Worm (Caenorhabditis elegans) whole organism, young adult: ENCODE data around the gene hpo-28.

Source experiments
- B0336.3 ChIP-seq: fragments of 200-800 bp; sonication (Bioruptor generic); IDR thresholded peaks from 2 replicates; pipeline ENCODE4 v1.3.6; 2022; ENCODE audit warnings: missing genetic modification characterization, missing compliant biosample characterization
- C17E4.6 ChIP-seq: fragments of 200-800 bp; sonication (Bioruptor generic); IDR thresholded peaks from 2 replicates; pipeline ENCODE4 v1.3.6; 2022; ENCODE audit warnings: missing genetic modification reagents, missing genetic modification characterization, missing compliant biosample characterization
- F23B12.7 ChIP-seq: sonication (generic microtip); optimal IDR thresholded peaks from 2 replicates; lab custom pipeline; 2017; ENCODE audit warnings: missing genetic modification characterization, mild to moderate bottlenecking, missing compliant biosample characterization, antibody characterized with exemption, moderate library complexity; ENCODE audit not compliant: insufficient read depth
- F33H1.4 ChIP-seq: fragments of 200-800 bp; sonication (Bioruptor generic); IDR thresholded peaks from 2 replicates; pipeline ENCODE4 v1.3.6; 2022; ENCODE audit warnings: missing genetic modification reagents, missing genetic modification characterization, missing compliant biosample characterization
- F49E8.2 ChIP-seq: sonication (generic microtip); optimal IDR thresholded peaks from 3 replicates; lab custom pipeline; 2017; ENCODE audit warnings: missing genetic modification characterization, mild to moderate bottlenecking, missing compliant biosample characterization, antibody characterized with exemption, moderate library complexity; ENCODE audit not compliant: insufficient read depth
- F57A8.1 ChIP-seq: fragments of 200-800 bp; sonication (Bioruptor generic); optimal IDR thresholded peaks from 2 replicates; lab custom pipeline; 2018; ENCODE audit warnings: mild to moderate bottlenecking, missing genetic modification characterization, moderate library complexity, missing compliant biosample characterization
- Y53G8AR.9 ChIP-seq: fragments of 200-800 bp; sonication (Bioruptor generic); conservative IDR thresholded peaks from 2 replicates; pipeline ENCODE4 v1.3.6; 2022; ENCODE audit warnings: missing genetic modification reagents, missing genetic modification characterization, missing compliant biosample characterization
- Y95B8A.8 ChIP-seq: fragments of 200-800 bp; sonication (Bioruptor generic); IDR thresholded peaks from 2 replicates; pipeline ENCODE4 v1.3.6; 2022; ENCODE audit warnings: missing genetic modification reagents, missing genetic modification characterization, missing compliant biosample characterization
- athp-1 ChIP-seq: sonication (generic microtip); optimal IDR thresholded peaks from 2 replicates; lab custom pipeline; 2017; ENCODE audit warnings: mild to moderate bottlenecking, missing genetic modification characterization, missing compliant biosample characterization
- attf-6 ChIP-seq: fragments of 200-800 bp; sonication (Bioruptor generic); IDR thresholded peaks from 2 replicates; pipeline ENCODE4 v1.3.6; 2022; ENCODE audit warnings: missing genetic modification reagents, missing genetic modification characterization, missing compliant biosample characterization
- cebp-1 ChIP-seq, 2 experiments: fragments of 200-800 bp in 1 of 2; sonication (Bioruptor generic) in 1 of 2; sonication (generic microtip) in 1 of 2; IDR thresholded peaks in 1 of 2; optimal IDR thresholded peaks in 1 of 2; 2 replicates each; pipeline versions ENCODE4 v1.3.6 to Lab custom; 2017 to 2022; ENCODE audit warnings: missing compliant biosample characterization in 2 of 2, missing genetic modification characterization in 2 of 2, mild to moderate bottlenecking in 1 of 2, missing genetic modification reagents in 1 of 2, moderate library complexity in 1 of 2
- ceh-100 ChIP-seq: fragments of 200-800 bp; sonication (Bioruptor generic); IDR thresholded peaks from 2 replicates; pipeline ENCODE4 v1.3.6; 2022; ENCODE audit warnings: missing genetic modification reagents, missing genetic modification characterization, missing compliant biosample characterization
- die-1 ChIP-seq: sonication (generic microtip); optimal IDR thresholded peaks from 2 replicates; lab custom pipeline; 2016; ENCODE audit warnings: missing genotype, mild to moderate bottlenecking, missing genetic modification characterization, missing compliant biosample characterization
- efl-1 ChIP-seq: fragments of 150-350 bp; optimal IDR thresholded peaks from 2 replicates; lab custom pipeline; 2014; ENCODE audit warnings: missing biosample characterization, missing genetic modification reagents, missing genetic modification characterization
- egl-44 ChIP-seq: fragments of 200-800 bp; sonication (Bioruptor generic); IDR thresholded peaks from 2 replicates; pipeline ENCODE4 v1.3.6; 2022; ENCODE audit warnings: missing genetic modification reagents, missing genetic modification characterization, missing compliant biosample characterization
- ekl-4 ChIP-seq: fragments of 200-800 bp; sonication (Bioruptor generic); IDR thresholded peaks from 2 replicates; pipeline ENCODE4 v1.3.6; 2022; ENCODE audit warnings: missing genetic modification reagents, missing genetic modification characterization, missing compliant biosample characterization
- him-1 ChIP-seq: sonication (generic microtip); optimal IDR thresholded peaks from 2 replicates; lab custom pipeline; 2016; ENCODE audit warnings: missing genotype, missing genetic modification reagents, missing genetic modification characterization, missing compliant biosample characterization
- hlh-26 ChIP-seq: fragments of 200-800 bp; sonication (Bioruptor generic); conservative IDR thresholded peaks from 2 replicates; pipeline ENCODE4 v1.3.6; 2022; ENCODE audit warnings: missing genetic modification reagents, missing genetic modification characterization, missing compliant biosample characterization
- hrde-1 ChIP-seq: sonication (generic microtip); optimal IDR thresholded peaks from 2 replicates; lab custom pipeline; 2016; ENCODE audit warnings: missing genetic modification characterization, mild to moderate bottlenecking, missing compliant biosample characterization, moderate library complexity, missing genotype, missing genetic modification reagents, borderline replicate concordance
- hsf-1 ChIP-seq: fragments of 200-800 bp; sonication (Bioruptor generic); IDR thresholded peaks from 2 replicates; pipeline ENCODE4 v1.3.6; 2022; ENCODE audit warnings: missing genetic modification reagents, missing genetic modification characterization, missing compliant biosample characterization
- lin-26 ChIP-seq: fragments of 200-800 bp; sonication (Bioruptor generic); IDR thresholded peaks from 2 replicates; pipeline ENCODE4 v1.3.6; 2022; ENCODE audit warnings: missing genetic modification reagents, missing genetic modification characterization, missing compliant biosample characterization
- lin-35 ChIP-seq, 3 experiments: fragments of 150-350 bp in 2 of 3; sonication (generic microtip) in 1 of 3; optimal IDR thresholded peaks; 2 replicates each; lab custom pipeline; 2014 to 2018; ENCODE audit warnings: missing biosample characterization in 3 of 3, missing genetic modification characterization in 3 of 3, missing genetic modification reagents in 3 of 3
- lin-54 ChIP-seq: fragments of 200-800 bp; sonication (Bioruptor generic); optimal IDR thresholded peaks from 2 replicates; lab custom pipeline; 2018; ENCODE audit warnings: mild to moderate bottlenecking, missing genetic modification characterization, missing compliant biosample characterization
- lir-1 ChIP-seq: fragments of 200-800 bp; sonication (Bioruptor generic); conservative IDR thresholded peaks from 2 replicates; pipeline ENCODE4 v1.3.6; 2022; ENCODE audit warnings: missing genetic modification reagents, missing genetic modification characterization, missing compliant biosample characterization
- lsl-1 ChIP-seq: fragments of 200-800 bp; sonication (Bioruptor generic); optimal IDR thresholded peaks from 2 replicates; lab custom pipeline; 2018; ENCODE audit warnings: mild to moderate bottlenecking, missing genetic modification characterization, moderate library complexity, missing compliant biosample characterization
- madf-3 ChIP-seq: fragments of 200-800 bp; sonication (Bioruptor generic); IDR thresholded peaks from 2 replicates; pipeline ENCODE4 v1.3.6; 2022; ENCODE audit warnings: missing genetic modification reagents, missing genetic modification characterization, missing compliant biosample characterization
- madf-6 ChIP-seq: fragments of 200-800 bp; sonication (Bioruptor generic); IDR thresholded peaks from 2 replicates; pipeline ENCODE4 v1.3.6; 2022; ENCODE audit warnings: missing genetic modification reagents, missing genetic modification characterization, missing compliant biosample characterization
- madf-8 ChIP-seq: fragments of 200-800 bp; sonication (Bioruptor generic); conservative IDR thresholded peaks from 2 replicates; pipeline ENCODE4 v1.3.6; 2022; ENCODE audit warnings: missing genetic modification reagents, missing genetic modification characterization, missing compliant biosample characterization
- mel-28 ChIP-seq: sonication (generic microtip); optimal IDR thresholded peaks from 2 replicates; lab custom pipeline; 2016; ENCODE audit warnings: borderline replicate concordance, mild to moderate bottlenecking, missing genetic modification characterization, missing compliant biosample characterization
- nhr-120 ChIP-seq: fragments of 200-800 bp; sonication (Bioruptor generic); IDR thresholded peaks from 2 replicates; pipeline ENCODE4 v1.3.6; 2022; ENCODE audit warnings: missing genetic modification characterization, missing compliant biosample characterization
- nhr-90 ChIP-seq: sonication (generic microtip); optimal IDR thresholded peaks from 2 replicates; lab custom pipeline; 2016; ENCODE audit warnings: missing genotype, mild to moderate bottlenecking, missing genetic modification characterization, missing compliant biosample characterization
- pbrm-1 ChIP-seq: fragments of 200-800 bp; sonication (Bioruptor generic); IDR thresholded peaks from 2 replicates; pipeline ENCODE4 v1.3.6; 2022; ENCODE audit warnings: missing genetic modification reagents, missing genetic modification characterization, missing compliant biosample characterization
- sea-2 ChIP-seq: fragments of 200-800 bp; sonication (Bioruptor generic); IDR thresholded peaks from 2 replicates; pipeline ENCODE4 v1.3.6; 2022; ENCODE audit warnings: missing genetic modification characterization, missing compliant biosample characterization
- snpc-1.1 ChIP-seq: sonication (generic microtip); optimal IDR thresholded peaks from 2 replicates; lab custom pipeline; 2017; ENCODE audit warnings: missing genetic modification characterization, mild to moderate bottlenecking, missing compliant biosample characterization, antibody characterized with exemption, moderate library complexity, missing genotype, missing genetic modification reagents; ENCODE audit not compliant: insufficient read depth
- snpc-1.3 ChIP-seq: sonication (generic microtip); optimal IDR thresholded peaks from 2 replicates; lab custom pipeline; 2017; ENCODE audit warnings: missing genetic modification characterization, mild to moderate bottlenecking, missing compliant biosample characterization, antibody characterized with exemption, moderate library complexity, missing genotype, missing genetic modification reagents; ENCODE audit not compliant: insufficient read depth
- tbp1 ChIP-seq: fragments of 200-800 bp; sonication (Bioruptor generic); optimal IDR thresholded peaks from 2 replicates; lab custom pipeline; 2018; ENCODE audit warnings: mild to moderate bottlenecking, missing genetic modification characterization, missing compliant biosample characterization
- tbx-9 ChIP-seq: sonication (generic microtip); optimal IDR thresholded peaks from 2 replicates; lab custom pipeline; 2016; ENCODE audit warnings: borderline replicate concordance, missing genetic modification characterization, inconsistent platforms, missing compliant biosample characterization
- tlf-1 ChIP-seq: fragments of 200-800 bp; sonication (Bioruptor generic); optimal IDR thresholded peaks from 2 replicates; lab custom pipeline; 2018; ENCODE audit warnings: mild to moderate bottlenecking, missing genetic modification characterization, missing compliant biosample characterization
- unc-130 ChIP-seq: sonication (generic microtip); optimal IDR thresholded peaks from 2 replicates; lab custom pipeline; 2016; ENCODE audit warnings: missing genetic modification reagents, missing genetic modification characterization, missing compliant biosample characterization
- xnd-1 ChIP-seq: sonication (generic microtip); optimal IDR thresholded peaks from 2 replicates; lab custom pipeline; 2016; ENCODE audit warnings: missing genotype, missing genetic modification reagents, missing genetic modification characterization, missing compliant biosample characterization
- ztf-18 ChIP-seq: sonication (generic microtip); optimal IDR thresholded peaks from 2 replicates; lab custom pipeline; 2016; ENCODE audit warnings: missing genotype, mild to moderate bottlenecking, missing genetic modification characterization, missing compliant biosample characterization
- ztf-26 ChIP-seq: sonication (generic microtip); optimal IDR thresholded peaks from 2 replicates; lab custom pipeline; 2017; ENCODE audit warnings: missing genetic modification characterization, missing compliant biosample characterization
- ztf-3 ChIP-seq: fragments of 200-800 bp; sonication (Bioruptor generic); optimal IDR thresholded peaks from 2 replicates; lab custom pipeline; 2018; ENCODE audit warnings: mild to moderate bottlenecking, missing genetic modification characterization, missing compliant biosample characterization

The hpo-28 gene

ce11 chrIII:5705228-5705888, 3.8 kb downstream of the hpo-28 start, which contains the start of gene swp-1:
Gene swp-1 (minus strand): TSS chrIII:5705525.
- TF ChIP-seq lin-35 (GFP tag; optimal IDR thresholded peaks at IDR 0.05; lab: Kevin White, UChicago) = peak in 1 of 3 experiments; percentile 10
- TF ChIP-seq xnd-1 = peak; percentile 34
- no peak for TF ChIP-seq mel-28 (tag; lab: Kevin White, UChicago)
- no peak for TF ChIP-seq Y95B8A.8 (GFP tag; lab: Robert Waterston, UW)
- TF ChIP-seq athp-1 (tag; lab: Kevin White, UChicago) = peak; percentile 46
- peak; percentile 74 for TF ChIP-seq lin-26 (GFP tag; lab: Robert Waterston, UW)
- no peak for TF ChIP-seq ztf-26
- no peak for TF ChIP-seq ztf-3
- no peak for TF ChIP-seq nhr-90 (tag; lab: Kevin White, UChicago)
- no peak for TF ChIP-seq him-1 (tag; lab: Kevin White, UChicago)
- no peak for TF ChIP-seq sea-2 (GFP tag; lab: Robert Waterston, UW)
- peak; percentile 38 for TF ChIP-seq lsl-1 (GFP tag; lab: Kevin White, UChicago)
- TF ChIP-seq ekl-4 = peak; percentile 70
- TF ChIP-seq ztf-18 = peak; percentile 21
- TF ChIP-seq C17E4.6 = 0 out of 2 replicates have a peak, but pooled peaks have one; percentile 45
- peak; percentile 65 for TF ChIP-seq lin-54 (GFP tag; lab: Kevin White, UChicago)
- peak; percentile 68; the same call in 1 of the 2 replicates for TF ChIP-seq Y53G8AR.9 (GFP tag; lab: Robert Waterston, UW)
- TF ChIP-seq madf-3 (GFP tag; lab: Robert Waterston, UW) = peak; percentile 66; the same call in 1 of the 2 replicates
- no peak for TF ChIP-seq cebp-1 (GFP tag; IDR thresholded peaks at IDR 0.05; lab: Robert Waterston, UW)
- TF ChIP-seq cebp-1 (tag; optimal IDR thresholded peaks at IDR 0.05; lab: Kevin White, UChicago) = peak; percentile 27
- no peak for TF ChIP-seq hlh-26 (GFP tag; lab: Robert Waterston, UW)
- peak; percentile 16; the same call in 1 of the 2 replicates for TF ChIP-seq ceh-100 (GFP tag; lab: Robert Waterston, UW)
- peak; percentile 46 for TF ChIP-seq F33H1.4 (GFP tag; lab: Robert Waterston, UW)
- TF ChIP-seq die-1 (tag; lab: Kevin White, UChicago) = peak; percentile 50
- TF ChIP-seq F57A8.1 (GFP tag; lab: Kevin White, UChicago) = no peak
- no peak for TF ChIP-seq snpc-1.3
- peak; percentile 12 for TF ChIP-seq hrde-1 (tag; lab: Kevin White, UChicago)
- TF ChIP-seq snpc-1.1 (tag; lab: Kevin White, UChicago) = peak; percentile 57
- TF ChIP-seq pbrm-1 (GFP tag; lab: Robert Waterston, UW) = no peak
- no peak for TF ChIP-seq F23B12.7 (tag; lab: Kevin White, UChicago)
- peak; percentile 76 for TF ChIP-seq attf-6
- peak; percentile 60 for TF ChIP-seq hsf-1 (GFP tag; lab: Robert Waterston, UW)
- peak; percentile 19 for TF ChIP-seq efl-1 (GFP tag; lab: Kevin White, UChicago)
- TF ChIP-seq B0336.3 = peak; percentile 97
- TF ChIP-seq lir-1 (GFP tag; lab: Robert Waterston, UW) = no peak
- TF ChIP-seq tbp1 (GFP tag; lab: Kevin White, UChicago) = peak; percentile 28
- TF ChIP-seq egl-44 (GFP tag; lab: Robert Waterston, UW) = 0 out of 2 replicates have a peak, but pooled peaks have one; percentile 24
- TF ChIP-seq nhr-120 (GFP tag; lab: Robert Waterston, UW) = no peak
- TF ChIP-seq unc-130 (GFP tag; lab: Kevin White, UChicago) = peak; percentile 45
- peak; percentile 78 for TF ChIP-seq madf-6 (GFP tag; lab: Robert Waterston, UW)
- peak; percentile 38 for TF ChIP-seq F49E8.2 (tag; lab: Kevin White, UChicago)
- TF ChIP-seq madf-8 (GFP tag; lab: Robert Waterston, UW) = no peak
- TF ChIP-seq tbx-9 (tag; lab: Kevin White, UChicago) = no peak
- TF ChIP-seq tlf-1 (GFP tag; lab: Kevin White, UChicago) = peak; percentile 54
